Worm (Caenorhabditis elegans) whole organism, L4 larva: ENCODE results near the gene T24E12.2.

ENCODE experiments used
- F26F4.8 ChIP-seq: fragments of 200-800 bp; sonication (Bioruptor generic); conservative IDR thresholded peaks from 2 replicates; pipeline ENCODE4 v1.3.6; 2022; ENCODE audit warnings: missing genetic modification characterization, missing compliant biosample characterization
- F49E8.2 ChIP-seq: sonication (generic microtip); optimal IDR thresholded peaks from 2 replicates; lab custom pipeline; 2016; ENCODE audit warnings: missing compliant biosample characterization, mild to moderate bottlenecking, missing genetic modification characterization, borderline replicate concordance
- R02D3.7 ChIP-seq: fragments of 150-350 bp; sonication (generic microtip); optimal IDR thresholded peaks from 3 replicates; lab custom pipeline; 2014; ENCODE audit warnings: missing biosample characterization, missing genetic modification characterization
- T26A8.4 ChIP-seq: fragments of 200-800 bp; sonication (Bioruptor generic); IDR thresholded peaks from 2 replicates; pipeline ENCODE4 v1.3.6; 2022; ENCODE audit warnings: missing genetic modification characterization, missing compliant biosample characterization
- Y105C5A.15 ChIP-seq: fragments of 200-800 bp; sonication (Bioruptor generic); IDR thresholded peaks from 2 replicates; pipeline ENCODE4 v1.3.6; 2022; ENCODE audit warnings: missing genetic modification characterization, missing compliant biosample characterization
- Y75B8A.6 ChIP-seq: fragments of 200-800 bp; sonication (Bioruptor generic); IDR thresholded peaks from 2 replicates; pipeline ENCODE4 v1.3.6; 2022; ENCODE audit warnings: missing genetic modification reagents, missing genetic modification characterization, missing compliant biosample characterization
- aha-1 ChIP-seq: fragments of 150-350 bp; peaks from one replicate; lab custom pipeline; 2014; ENCODE audit warnings: missing biosample characterization, missing genetic modification characterization
- aly-2 ChIP-seq: sonication (generic microtip); optimal IDR thresholded peaks from 2 replicates; lab custom pipeline; 2018; ENCODE audit warnings: missing biosample characterization, missing genetic modification characterization
- arid-1 ChIP-seq: fragments of 200-800 bp; sonication (Bioruptor generic); conservative IDR thresholded peaks from 2 replicates; pipeline ENCODE4 v1.3.6; 2022; ENCODE audit warnings: missing genetic modification reagents, missing genetic modification characterization, missing compliant biosample characterization
- ceh-44 ChIP-seq: fragments of 200-800 bp; sonication (Bioruptor generic); IDR thresholded peaks from 2 replicates; pipeline ENCODE4 v1.3.6; 2022; ENCODE audit warnings: missing genetic modification reagents, missing genetic modification characterization, missing compliant biosample characterization
- ceh-62 ChIP-seq: sonication (generic microtip); optimal IDR thresholded peaks from 2 replicates; lab custom pipeline; 2017; ENCODE audit warnings: missing biosample characterization, missing genetic modification characterization
- ceh-82 ChIP-seq: sonication (generic microtip); optimal IDR thresholded peaks from 2 replicates; lab custom pipeline; 2017; ENCODE audit warnings: missing biosample characterization, missing genetic modification characterization
- ctbp-1 ChIP-seq: fragments of 200-800 bp; sonication (Bioruptor generic); IDR thresholded peaks from 2 replicates; pipeline ENCODE4 v1.3.6; 2022; ENCODE audit warnings: missing genetic modification reagents, missing genetic modification characterization, missing compliant biosample characterization
- daf-12 ChIP-seq: fragments of 150-350 bp; optimal IDR thresholded peaks from 2 replicates; lab custom pipeline; 2014; ENCODE audit warnings: missing biosample characterization, missing genetic modification reagents, missing genetic modification characterization
- daf-16 ChIP-seq, 3 experiments: sonication (generic microtip); optimal IDR thresholded peaks; 2 replicates each; lab custom pipeline; 2016 to 2017; ENCODE audit warnings: missing genetic modification characterization in 3 of 3, missing genetic modification reagents in 3 of 3, mild to moderate bottlenecking in 2 of 3, missing compliant biosample characterization in 2 of 3, missing biosample characterization in 1 of 3, moderate library complexity in 1 of 3
- daf-19 ChIP-seq: fragments of 200-800 bp; sonication (Bioruptor generic); conservative IDR thresholded peaks from 2 replicates; pipeline ENCODE4 v1.3.6; 2022; ENCODE audit warnings: missing genetic modification characterization, missing compliant biosample characterization
- dmd-6 ChIP-seq: fragments of 200-800 bp; sonication (Bioruptor generic); IDR thresholded peaks from 2 replicates; pipeline ENCODE4 v1.3.6; 2022; ENCODE audit warnings: missing genetic modification reagents, missing genetic modification characterization, missing compliant biosample characterization
- dmd-9 ChIP-seq: fragments of 200-800 bp; sonication (Bioruptor generic); IDR thresholded peaks from 2 replicates; pipeline ENCODE4 v1.3.6; 2022; ENCODE audit warnings: missing genetic modification reagents, missing genetic modification characterization, missing compliant biosample characterization
- dpl-1 ChIP-seq: fragments of 150-350 bp; optimal IDR thresholded peaks from 2 replicates; lab custom pipeline; 2014; ENCODE audit warnings: missing biosample characterization, missing genetic modification reagents, missing genetic modification characterization
- dve-1 ChIP-seq: sonication (generic microtip); optimal IDR thresholded peaks from 2 replicates; lab custom pipeline; 2017; ENCODE audit warnings: antibody characterized with exemption, mild to moderate bottlenecking, missing genetic modification characterization, missing compliant biosample characterization; ENCODE audit not compliant: insufficient read depth
- egl-27 ChIP-seq: sonication (generic microtip); optimal IDR thresholded peaks from 3 replicates; lab custom pipeline; 2017; ENCODE audit warnings: missing biosample characterization, missing genetic modification reagents, missing genetic modification characterization
- hlh-11 ChIP-seq: fragments of 200-800 bp; sonication (Bioruptor generic); optimal IDR thresholded peaks from 2 replicates; lab custom pipeline; 2018; ENCODE audit warnings: mild to moderate bottlenecking, missing genetic modification characterization, missing compliant biosample characterization
- hlh-30 ChIP-seq: sonication (generic microtip); optimal IDR thresholded peaks from 2 replicates; lab custom pipeline; 2017; ENCODE audit warnings: antibody characterized with exemption, mild to moderate bottlenecking, missing genetic modification characterization, missing compliant biosample characterization; ENCODE audit not compliant: insufficient read depth
- lim-7 ChIP-seq: fragments of 200-800 bp; sonication (Bioruptor generic); IDR thresholded peaks from 2 replicates; pipeline ENCODE4 v1.3.6; 2022; ENCODE audit warnings: missing genetic modification characterization, missing compliant biosample characterization
- lin-1 ChIP-seq: fragments of 200-800 bp; sonication (Bioruptor generic); IDR thresholded peaks from 2 replicates; pipeline ENCODE4 v1.3.6; 2022; ENCODE audit warnings: missing genetic modification reagents, missing genetic modification characterization, missing compliant biosample characterization
- lin-13 ChIP-seq: fragments of 150-350 bp; optimal IDR thresholded peaks from 2 replicates; lab custom pipeline; 2014; ENCODE audit warnings: missing biosample characterization, missing genetic modification reagents, missing genetic modification characterization
- lin-15B ChIP-seq: fragments of 150-350 bp; sonication (generic microtip); optimal IDR thresholded peaks from 3 replicates; lab custom pipeline; 2014; ENCODE audit warnings: missing biosample characterization, missing genetic modification characterization
- lin-38 ChIP-seq: fragments of 200-800 bp; sonication (Bioruptor generic); IDR thresholded peaks from 2 replicates; pipeline ENCODE4 v1.3.6; 2022; ENCODE audit warnings: missing genetic modification reagents, missing genetic modification characterization, missing compliant biosample characterization
- lir-3 ChIP-seq: sonication (generic microtip); optimal IDR thresholded peaks from 2 replicates; lab custom pipeline; 2016; ENCODE audit warnings: mild to moderate bottlenecking, missing genetic modification characterization, missing compliant biosample characterization
- lsy-2 ChIP-seq, 2 experiments: fragments of 150-350 bp in 1 of 2; sonication (generic microtip) in 1 of 2; optimal IDR thresholded peaks; 2 replicates each; lab custom pipeline; 2014 to 2017; ENCODE audit warnings: missing biosample characterization in 2 of 2, missing genetic modification characterization in 2 of 2
- madf-5 ChIP-seq, 2 experiments: fragments of 200-800 bp; sonication (Bioruptor generic); IDR thresholded peaks; 2 replicates each; pipeline ENCODE4 v1.3.6; 2022; ENCODE audit warnings: missing compliant biosample characterization in 2 of 2, missing genetic modification characterization in 2 of 2
- madf-9 ChIP-seq: fragments of 200-800 bp; sonication (Bioruptor generic); conservative IDR thresholded peaks from 2 replicates; pipeline ENCODE4 v1.3.6; 2022; ENCODE audit warnings: missing genetic modification reagents, missing genetic modification characterization, missing compliant biosample characterization
- mes-2 ChIP-seq: sonication (generic microtip); optimal IDR thresholded peaks from 2 replicates; lab custom pipeline; 2016; ENCODE audit warnings: missing genotype, mild to moderate bottlenecking, missing genetic modification characterization, missing compliant biosample characterization; ENCODE audit not compliant: poor library complexity, severe bottlenecking
- mxl-2 ChIP-seq: fragments of 200-800 bp; sonication (Bioruptor generic); conservative IDR thresholded peaks from 2 replicates; pipeline ENCODE4 v1.3.6; 2022; ENCODE audit warnings: missing genetic modification reagents, missing genetic modification characterization, missing compliant biosample characterization
- nhr-11 ChIP-seq: fragments of 150-350 bp; optimal IDR thresholded peaks from 2 replicates; lab custom pipeline; 2014; ENCODE audit warnings: missing biosample characterization, missing genetic modification characterization
- nhr-28 ChIP-seq: fragments of 150-350 bp; optimal IDR thresholded peaks from 2 replicates; lab custom pipeline; 2014; ENCODE audit warnings: missing biosample characterization, missing genetic modification characterization
- php-3 ChIP-seq: fragments of 200-800 bp; sonication (Bioruptor generic); IDR thresholded peaks from 2 replicates; pipeline ENCODE4 v1.3.6; 2022; ENCODE audit warnings: missing genetic modification reagents, missing genetic modification characterization, missing compliant biosample characterization
- pqm-1 ChIP-seq: sonication (generic microtip); optimal IDR thresholded peaks from 2 replicates; lab custom pipeline; 2017; ENCODE audit warnings: missing biosample characterization, missing genetic modification characterization
- rbr-2 ChIP-seq: sonication (generic microtip); optimal IDR thresholded peaks from 2 replicates; lab custom pipeline; 2016; ENCODE audit warnings: missing genotype, missing genetic modification characterization, missing compliant biosample characterization
- sdz-12 ChIP-seq: fragments of 200-800 bp; sonication (Bioruptor generic); optimal IDR thresholded peaks from 2 replicates; lab custom pipeline; 2018; ENCODE audit warnings: mild to moderate bottlenecking, missing genetic modification characterization, missing compliant biosample characterization
- set-16 ChIP-seq: fragments of 200-800 bp; sonication (Bioruptor generic); IDR thresholded peaks from 2 replicates; pipeline ENCODE4 v1.3.6; 2022; ENCODE audit warnings: missing genetic modification reagents, missing genetic modification characterization, missing compliant biosample characterization
- snpc-1.2 ChIP-seq: fragments of 200-800 bp; sonication (Bioruptor generic); IDR thresholded peaks from 2 replicates; pipeline ENCODE4 v1.3.6; 2022; ENCODE audit warnings: missing genetic modification reagents, missing genetic modification characterization, missing compliant biosample characterization
- spr-1 ChIP-seq: sonication (generic microtip); optimal IDR thresholded peaks from 2 replicates; lab custom pipeline; 2016; ENCODE audit warnings: mild to moderate bottlenecking, missing genetic modification characterization, missing compliant biosample characterization
- spr-3 ChIP-seq: fragments of 200-800 bp; sonication (Bioruptor generic); optimal IDR thresholded peaks from 2 replicates; lab custom pipeline; 2018; ENCODE audit warnings: mild to moderate bottlenecking, missing genetic modification characterization, missing compliant biosample characterization
- zag-1 ChIP-seq: fragments of 150-350 bp; optimal IDR thresholded peaks from 2 replicates; lab custom pipeline; 2014; ENCODE audit warnings: missing biosample characterization, missing genetic modification characterization
- zfp-2 ChIP-seq: sonication (generic microtip); optimal IDR thresholded peaks from 2 replicates; lab custom pipeline; 2016; ENCODE audit warnings: mild to moderate bottlenecking, missing genetic modification characterization, missing compliant biosample characterization
- zip-11 ChIP-seq: fragments of 200-800 bp; sonication (Bioruptor generic); IDR thresholded peaks from 2 replicates; pipeline ENCODE4 v1.3.6; 2022; ENCODE audit warnings: missing genetic modification characterization, missing compliant biosample characterization
- ztf-7 ChIP-seq: fragments of 150-350 bp; optimal IDR thresholded peaks from 2 replicates; lab custom pipeline; 2014; ENCODE audit warnings: missing biosample characterization, missing genetic modification characterization

The T24E12.2 gene

ce11 chrII:3808643-3809042, 25.9 kb downstream of the T24E12.2 start:
- no peak for TF ChIP-seq spr-1 (tag; lab: Kevin White, UChicago)
- TF ChIP-seq F49E8.2 (tag; lab: Kevin White, UChicago), result peak; percentile 56
- 0 out of 2 replicates have a peak, but pooled peaks have one; percentile 12 for TF ChIP-seq lin-38 (GFP tag; lab: Robert Waterston, UW)

- TF ChIP-seq pqm-1 (tag; lab: Kevin White, UChicago) (peak; percentile 35), snpc-1.2 (GFP tag; lab: Robert Waterston, UW) (no peak), lin-38 (GFP tag; lab: Robert Waterston, UW) (0 out of 2 replicates have a peak, but pooled peaks have one; percentile 7), spr-3 (GFP tag; lab: Kevin White, UChicago) (no peak), lim-7 (GFP tag; lab: Robert Waterston, UW) (no peak), aha-1 (no peak), ceh-62 (tag; lab: Kevin White, UChicago) (no peak), arid-1 (no peak), madf-5 (GFP tag; IDR thresholded peaks at IDR 0.05; lab: Robert Waterston, UW) (no peak), daf-12 (no peak), hlh-11 (peak; percentile 63), Y75B8A.6 (GFP tag; lab: Robert Waterston, UW) (no peak), dpl-1 (GFP tag; lab: Kevin White, UChicago) (peak; percentile 13), lin-1 (GFP tag; lab: Robert Waterston, UW) (no peak), php-3 (GFP tag; lab: Robert Waterston, UW) (0 out of 2 replicates have a peak, but pooled peaks have one; percentile 36), Y105C5A.15 (GFP tag; lab: Robert Waterston, UW) (no peak), nhr-11 (no peak), egl-27 (tag; lab: Kevin White, UChicago) (no peak), lin-13 (peak; percentile 24), dve-1 (tag; lab: Kevin White, UChicago) (peak; percentile 87), dmd-6 (GFP tag; lab: Robert Waterston, UW) (peak; percentile 36; the same call in 1 of the 2 replicates), sdz-12 (GFP tag; lab: Kevin White, UChicago) (no peak), lsy-2 (tag; optimal IDR thresholded peaks at IDR 0.05; lab: Kevin White, UChicago) (peak in 1 of 2 experiments; percentile 49), ctbp-1 (GFP tag; lab: Robert Waterston, UW) (no peak), nhr-28 (tag; lab: Kevin White, UChicago) (peak; percentile 76), mes-2 (peak; percentile 47), ceh-82 (tag; lab: Kevin White, UChicago) (no peak), zip-11 (GFP tag; lab: Robert Waterston, UW) (no peak), R02D3.7 (no peak), F26F4.8 (no peak), ceh-44 (no peak), T26A8.4 (no peak), F49E8.2 (tag; lab: Kevin White, UChicago) (no peak), daf-16 (GFP tag; optimal IDR thresholded peaks at IDR 0.05; lab: Kevin White, UChicago) (peak in 1 of 2 experiments; percentile 64), daf-16 (tag; optimal IDR thresholded peaks at IDR 0.05; lab: Kevin White, UChicago) (peak; percentile 77), set-16 (no peak), dmd-9 (GFP tag; lab: Robert Waterston, UW) (no peak), zfp-2 (tag; lab: Kevin White, UChicago) (no peak), spr-1 (tag; lab: Kevin White, UChicago) (peak; percentile 27), aly-2 (tag; lab: Kevin White, UChicago) (no peak), rbr-2 (tag; lab: Kevin White, UChicago) (peak; percentile 68), ztf-7 (tag; lab: Kevin White, UChicago) (no peak), zag-1 (no peak), hlh-30 (peak; percentile 34), lin-15B (tag; lab: Kevin White, UChicago) (no peak), lir-3 (no peak), mxl-2 (GFP tag; lab: Robert Waterston, UW) (no peak), daf-19 (no peak), madf-9 (GFP tag; lab: Robert Waterston, UW) (no peak)
Observed at ce11 chrII:3810550-3810949, 27.8 kb downstream of the T24E12.2 start.
